Worm (Caenorhabditis elegans) whole organism, late embryonic: ENCODE results near the gene ZK1248.5.

Experiments used
- K09A11.1 ChIP-seq: sonication (generic microtip); optimal IDR thresholded peaks from 2 replicates; lab custom pipeline; 2017; ENCODE audit warnings: antibody characterized with exemption, mild to moderate bottlenecking, missing genetic modification characterization, missing compliant biosample characterization; ENCODE audit not compliant: insufficient read depth
- ahr-1 ChIP-seq: sonication (generic microtip); optimal IDR thresholded peaks from 2 replicates; lab custom pipeline; 2016; ENCODE audit warnings: missing genetic modification characterization, missing compliant biosample characterization
- ama-1 ChIP-seq: fragments of 150-350 bp; optimal IDR thresholded peaks from 2 replicates; lab custom pipeline; 2014
- ceh-14 ChIP-seq: sonication (generic microtip); optimal IDR thresholded peaks from 2 replicates; lab custom pipeline; 2016; ENCODE audit warnings: missing genotype, missing genetic modification characterization, missing compliant biosample characterization
- ceh-18 ChIP-seq: sonication (generic microtip); optimal IDR thresholded peaks from 2 replicates; lab custom pipeline; 2016; ENCODE audit warnings: missing genetic modification characterization, missing compliant biosample characterization
- ceh-19 ChIP-seq: fragments of 200-800 bp; sonication (Bioruptor generic); optimal IDR thresholded peaks from 2 replicates; lab custom pipeline; 2018; ENCODE audit warnings: mild to moderate bottlenecking, missing genetic modification characterization, missing compliant biosample characterization
- ceh-2 ChIP-seq: sonication (generic microtip); optimal IDR thresholded peaks from 2 replicates; lab custom pipeline; 2016; ENCODE audit warnings: missing genotype, missing genetic modification characterization, missing compliant biosample characterization
- ceh-22 ChIP-seq: sonication (generic microtip); optimal IDR thresholded peaks from 2 replicates; lab custom pipeline; 2017; ENCODE audit warnings: missing biosample characterization, missing genetic modification characterization
- ceh-30 ChIP-seq: fragments of 150-350 bp; optimal IDR thresholded peaks from 2 replicates; lab custom pipeline; 2014; ENCODE audit warnings: missing biosample characterization, missing genetic modification characterization
- ceh-34 ChIP-seq: sonication (generic microtip); optimal IDR thresholded peaks from 2 replicates; lab custom pipeline; 2016; ENCODE audit warnings: mild to moderate bottlenecking, missing genetic modification characterization, missing compliant biosample characterization
- ceh-48 ChIP-seq: sonication (generic microtip); optimal IDR thresholded peaks from 2 replicates; lab custom pipeline; 2016; ENCODE audit warnings: missing genetic modification characterization, inconsistent platforms, missing compliant biosample characterization
- ceh-6 ChIP-seq: fragments of 200-800 bp; sonication (Bioruptor generic); optimal IDR thresholded peaks from 2 replicates; lab custom pipeline; 2018; ENCODE audit warnings: mild to moderate bottlenecking, missing genetic modification characterization, missing compliant biosample characterization
- ceh-9 ChIP-seq: sonication (generic microtip); optimal IDR thresholded peaks from 2 replicates; lab custom pipeline; 2016; ENCODE audit warnings: mild to moderate bottlenecking, missing genetic modification characterization, inconsistent platforms, missing compliant biosample characterization
- dve-1 ChIP-seq: sonication (generic microtip); optimal IDR thresholded peaks from 2 replicates; lab custom pipeline; 2017; ENCODE audit warnings: antibody characterized with exemption, mild to moderate bottlenecking, missing genetic modification characterization, missing compliant biosample characterization
- elt-2 ChIP-seq: sonication (generic microtip); optimal IDR thresholded peaks from 2 replicates; lab custom pipeline; 2016; ENCODE audit warnings: missing genetic modification reagents, missing genetic modification characterization, missing compliant biosample characterization
- elt-4 ChIP-seq: sonication (generic microtip); optimal IDR thresholded peaks from 2 replicates; lab custom pipeline; 2016; ENCODE audit warnings: missing genetic modification characterization, missing compliant biosample characterization
- ets-4 ChIP-seq: sonication (generic microtip); optimal IDR thresholded peaks from 2 replicates; lab custom pipeline; 2016; ENCODE audit warnings: missing genetic modification characterization, missing compliant biosample characterization
- eyg-1 ChIP-seq: sonication (generic microtip); optimal IDR thresholded peaks from 2 replicates; lab custom pipeline; 2016; ENCODE audit warnings: missing genotype, missing genetic modification characterization, missing compliant biosample characterization
- fax-1 ChIP-seq: sonication (generic microtip); optimal IDR thresholded peaks from 2 replicates; lab custom pipeline; 2016; ENCODE audit warnings: missing genotype, missing genetic modification characterization, missing compliant biosample characterization
- hlh-6 ChIP-seq: sonication (generic microtip); optimal IDR thresholded peaks from 2 replicates; lab custom pipeline; 2016; ENCODE audit warnings: missing genotype, missing genetic modification characterization, missing compliant biosample characterization
- hlh-8 ChIP-seq: sonication (generic microtip); optimal IDR thresholded peaks from 2 replicates; lab custom pipeline; 2016; ENCODE audit warnings: missing genotype, missing genetic modification characterization, missing compliant biosample characterization
- lim-6 ChIP-seq: sonication (generic microtip); optimal IDR thresholded peaks from 2 replicates; lab custom pipeline; 2016; ENCODE audit warnings: missing genetic modification characterization, missing compliant biosample characterization
- madf-2 ChIP-seq: sonication (generic microtip); optimal IDR thresholded peaks from 2 replicates; lab custom pipeline; 2017; ENCODE audit warnings: missing genetic modification characterization, missing compliant biosample characterization
- mec-3 ChIP-seq: sonication (generic microtip); optimal IDR thresholded peaks from 2 replicates; lab custom pipeline; 2016; ENCODE audit warnings: borderline replicate concordance, missing genetic modification characterization, missing compliant biosample characterization
- nfya-1 ChIP-seq: sonication (generic microtip); optimal IDR thresholded peaks from 2 replicates; lab custom pipeline; 2017; ENCODE audit warnings: missing genetic modification characterization, mild to moderate bottlenecking, missing compliant biosample characterization, antibody characterized with exemption, moderate library complexity
- nhr-11 ChIP-seq: fragments of 150-350 bp; optimal IDR thresholded peaks from 2 replicates; lab custom pipeline; 2014; ENCODE audit warnings: missing biosample characterization, missing genetic modification characterization
- nhr-232 ChIP-seq: sonication (generic microtip); optimal IDR thresholded peaks from 2 replicates; lab custom pipeline; 2016; ENCODE audit warnings: missing genetic modification characterization, missing compliant biosample characterization
- pag-3 ChIP-seq: sonication (generic microtip); optimal IDR thresholded peaks from 2 replicates; lab custom pipeline; 2016; ENCODE audit warnings: missing compliant biosample characterization, missing genetic modification characterization, borderline replicate concordance
- pha-4 ChIP-seq: fragments of 150-350 bp; optimal IDR thresholded peaks from 2 replicates; lab custom pipeline; 2018; ENCODE audit warnings: missing biosample characterization, missing genetic modification reagents, missing genetic modification characterization
- pqm-1 ChIP-seq: sonication (generic microtip); optimal IDR thresholded peaks from 2 replicates; lab custom pipeline; 2016; ENCODE audit warnings: missing genetic modification characterization, missing compliant biosample characterization
- ref-2 ChIP-seq: sonication (generic microtip); optimal IDR thresholded peaks from 2 replicates; lab custom pipeline; 2016; ENCODE audit warnings: missing genetic modification characterization, missing compliant biosample characterization
- rnt-1 ChIP-seq: sonication (generic microtip); optimal IDR thresholded peaks from 2 replicates; lab custom pipeline; 2016; ENCODE audit warnings: missing genetic modification characterization, missing compliant biosample characterization
- sdc-2 ChIP-seq: sonication (generic microtip); optimal IDR thresholded peaks from 2 replicates; lab custom pipeline; 2016; ENCODE audit warnings: missing genotype, missing genetic modification characterization, missing compliant biosample characterization
- syd-9 ChIP-seq: sonication (generic microtip); optimal IDR thresholded peaks from 2 replicates; lab custom pipeline; 2016; ENCODE audit warnings: mild to moderate bottlenecking, missing genetic modification characterization, moderate library complexity, missing compliant biosample characterization
- tbx-2 ChIP-seq: sonication (generic microtip); optimal IDR thresholded peaks from 2 replicates; lab custom pipeline; 2016; ENCODE audit warnings: missing genetic modification characterization, missing compliant biosample characterization
- ttx-3 ChIP-seq: sonication (generic microtip); optimal IDR thresholded peaks from 2 replicates; lab custom pipeline; 2016; ENCODE audit warnings: missing genetic modification reagents, missing genetic modification characterization, missing compliant biosample characterization
- unc-42 ChIP-seq: sonication (generic microtip); optimal IDR thresholded peaks from 2 replicates; lab custom pipeline; 2016; ENCODE audit warnings: missing genotype, missing genetic modification characterization, missing compliant biosample characterization
- unc-55 ChIP-seq: sonication (generic microtip); optimal IDR thresholded peaks from 2 replicates; lab custom pipeline; 2017; ENCODE audit warnings: missing biosample characterization, missing genetic modification reagents, missing genetic modification characterization
- unc-86 ChIP-seq: sonication (generic microtip); optimal IDR thresholded peaks from 2 replicates; lab custom pipeline; 2016; ENCODE audit warnings: missing genetic modification characterization, missing compliant biosample characterization

Gene ZK1248.5

DNA sequence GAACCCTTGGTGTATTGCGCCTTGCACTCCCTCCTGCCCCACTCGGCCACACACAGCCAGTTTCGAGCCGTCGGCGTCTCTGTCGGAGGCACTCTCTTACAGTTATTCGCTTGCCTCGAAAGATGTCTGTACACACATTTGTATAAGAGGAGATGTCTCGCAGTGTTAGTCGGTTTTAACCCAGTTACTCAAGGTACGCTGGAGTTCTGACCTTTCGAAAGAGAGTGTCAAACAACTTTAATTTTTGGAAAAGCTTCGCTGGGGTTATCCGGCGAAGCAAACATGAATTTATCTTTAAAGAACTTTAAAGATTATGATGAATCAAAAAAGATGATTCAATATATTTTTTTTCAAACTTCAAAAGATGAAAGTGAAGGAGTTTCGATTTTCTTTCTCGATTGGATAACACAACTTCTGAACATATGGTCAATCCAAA, 34.4 kb downstream of the ZK1248.5 start (continued):
- TF ChIP-seq ceh-34 (peak; percentile 92), nhr-11 (tag; lab: Kevin White, UChicago) (peak; percentile 58), nhr-232 (tag; lab: Kevin White, UChicago) (peak; percentile 46), rnt-1 (tag; lab: Kevin White, UChicago) (peak; percentile 86), K09A11.1 (tag; lab: Kevin White, UChicago) (peak; percentile 76), hlh-6 (tag; lab: Kevin White, UChicago) (peak; percentile 65), eyg-1 (tag; lab: Kevin White, UChicago) (peak; percentile 68), tbx-2 (tag; lab: Kevin White, UChicago) (peak; percentile 96), madf-2 (peak; percentile 81), ref-2 (tag; lab: Kevin White, UChicago) (peak; percentile 87), dve-1 (peak; percentile 99), hlh-8 (peak; percentile 76), ceh-14 (tag; lab: Kevin White, UChicago) (peak; percentile 94), fax-1 (peak; percentile 65), elt-4 (tag; lab: Kevin White, UChicago) (no peak), ets-4 (peak; percentile 85), unc-42 (tag; lab: Kevin White, UChicago) (peak; percentile 99), elt-2 (tag; lab: Kevin White, UChicago) (peak; percentile 99), ceh-6 (GFP tag; lab: Kevin White, UChicago) (peak; percentile 53), ttx-3 (tag; lab: Kevin White, UChicago) (peak; percentile 70), lim-6 (tag; lab: Kevin White, UChicago) (peak; percentile 77), ceh-18 (tag; lab: Kevin White, UChicago) (peak; percentile 99), ceh-19 (GFP tag; lab: Kevin White, UChicago) (peak; percentile 89), ceh-22 (peak; percentile 65), unc-86 (peak; percentile 83), ama-1 (lab: Kevin White, UChicago) (peak; percentile 100), mec-3 (tag; lab: Kevin White, UChicago) (peak; percentile 59), pha-4 (tag; lab: Kevin White, UChicago) (no peak), ceh-48 (tag; lab: Kevin White, UChicago) (peak; percentile 41), sdc-2 (tag; lab: Kevin White, UChicago) (peak; percentile 74)
- TF ChIP-seq, all 69 proteins: peak for 64

ce11 chrII:5845441-5845840, 35.1 kb downstream of the ZK1248.5 start, which contains the start of the genes ZK1248.17 and H41C03.3:
ZK1248.17 (minus strand) TSS chrII:5845541.
H41C03.3 (plus strand) TSS chrII:5845777.
- TF ChIP-seq ama-1 (lab: Kevin White, UChicago) (no peak), nfya-1 (tag; lab: Kevin White, UChicago) (no peak), ceh-2 (tag; lab: Kevin White, UChicago) (no peak), nhr-232 (tag; lab: Kevin White, UChicago) (no peak), nhr-11 (tag; lab: Kevin White, UChicago) (no peak), pqm-1 (tag; lab: Kevin White, UChicago) (no peak), rnt-1 (tag; lab: Kevin White, UChicago) (no peak), ceh-34 (no peak), pag-3 (no peak), unc-55 (no peak), mec-3 (tag; lab: Kevin White, UChicago) (no peak), sdc-2 (tag; lab: Kevin White, UChicago) (no peak), ahr-1 (tag; lab: Kevin White, UChicago) (no peak), syd-9 (tag; lab: Kevin White, UChicago) (no peak), ceh-30 (no peak), ceh-18 (tag; lab: Kevin White, UChicago) (no peak)

DNA sequence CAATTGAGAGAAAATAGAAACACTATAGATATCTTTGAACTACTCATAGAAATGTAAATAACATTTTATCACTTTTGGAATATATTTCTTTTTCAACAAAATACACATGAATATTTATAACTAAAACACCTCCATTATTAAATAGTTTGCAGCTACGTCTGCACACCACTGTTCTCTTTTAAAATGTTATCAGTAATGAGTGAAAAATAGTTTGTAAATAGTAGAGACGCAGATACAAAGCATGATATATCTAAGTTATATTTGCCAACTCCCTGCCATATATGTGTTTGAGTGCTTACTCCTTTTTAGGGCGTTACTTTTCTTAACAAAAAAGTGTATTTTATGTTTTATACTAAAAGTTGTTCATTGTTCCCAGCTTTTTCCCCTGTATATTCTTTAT, 35.9 kb downstream of the ZK1248.5 start:
- TF ChIP-seq elt-2 (tag; lab: Kevin White, UChicago) (peak; percentile 58), dve-1 (no peak), ceh-9 (tag; lab: Kevin White, UChicago) (no peak), unc-42 (tag; lab: Kevin White, UChicago) (no peak), ceh-19 (GFP tag; lab: Kevin White, UChicago) (no peak)
